Fruit fly (Drosophila melanogaster) whole organism, embryonic: ENCODE measurements around the gene idc.

ENCODE experiments used
- Abd-B ChIP-seq: fragments of 200-800 bp; sonication (Bioruptor generic); optimal IDR thresholded peaks from 2 replicates; lab custom pipeline; 2018; ENCODE audit warnings: missing biosample characterization, mild to moderate bottlenecking, missing genetic modification characterization, moderate library complexity
- Adf1 ChIP-seq: fragments of 200-800 bp; sonication (Bioruptor generic); IDR thresholded peaks from 2 replicates; pipeline ENCODE4 v1.3.6; 2022; ENCODE audit warnings: missing biosample characterization, missing genetic modification characterization
- Asciz ChIP-seq: fragments of 200-800 bp; sonication (Bioruptor generic); optimal IDR thresholded peaks from 2 replicates; lab custom pipeline; 2017; ENCODE audit warnings: missing biosample characterization, mild to moderate bottlenecking, missing genetic modification characterization, missing genetic modification reagents
- Atf6 ChIP-seq: fragments of 200-800 bp; sonication (Bioruptor generic); IDR thresholded peaks from 2 replicates; pipeline ENCODE4 v1.3.6; 2022; ENCODE audit warnings: missing biosample characterization, missing genetic modification characterization
- Blimp-1 ChIP-seq: fragments of 200-800 bp; sonication (Bioruptor generic); optimal IDR thresholded peaks from 3 replicates; lab custom pipeline; 2018; ENCODE audit warnings: missing biosample characterization, missing genetic modification characterization, mild to moderate bottlenecking, moderate library complexity, missing genetic modification reagents
- CG12104 ChIP-seq: fragments of 200-800 bp; sonication (Bioruptor generic); optimal IDR thresholded peaks from 3 replicates; lab custom pipeline; 2016; ENCODE audit warnings: missing biosample characterization, missing genetic modification characterization
- CG12155 ChIP-seq: fragments of 200-800 bp; sonication (Bioruptor generic); optimal IDR thresholded peaks from 3 replicates; lab custom pipeline; 2016; ENCODE audit warnings: missing biosample characterization, missing genetic modification characterization
- CG12659 ChIP-seq: fragments of 200-800 bp; sonication (Bioruptor generic); optimal IDR thresholded peaks from 3 replicates; lab custom pipeline; 2017; ENCODE audit warnings: mild to moderate bottlenecking, missing biosample characterization, missing genetic modification reagents, missing genetic modification characterization
- CG17328 ChIP-seq: fragments of 200-800 bp; sonication (Bioruptor generic); IDR thresholded peaks from 2 replicates; pipeline ENCODE4 v1.3.6; 2022; ENCODE audit warnings: missing biosample characterization, missing genetic modification characterization
- CG2199 ChIP-seq: fragments of 200-800 bp; sonication (Bioruptor generic); IDR thresholded peaks from 3 replicates; pipeline ENCODE4 v1.3.6; 2022; ENCODE audit warnings: missing biosample characterization, missing genetic modification characterization
- CG2202 ChIP-seq: fragments of 200-800 bp; sonication (Bioruptor generic); optimal IDR thresholded peaks from 2 replicates; lab custom pipeline; 2018; ENCODE audit warnings: missing biosample characterization, mild to moderate bottlenecking, missing genetic modification characterization
- CG2712 ChIP-seq: fragments of 200-800 bp; optimal IDR thresholded peaks from 3 replicates; lab custom pipeline; 2019; ENCODE audit warnings: missing biosample characterization, mild to moderate bottlenecking, missing genetic modification characterization, moderate library complexity
- CG30020 ChIP-seq: fragments of 200-800 bp; optimal IDR thresholded peaks from 2 replicates; lab custom pipeline; 2019; ENCODE audit warnings: missing biosample characterization, mild to moderate bottlenecking, missing genetic modification characterization, moderate library complexity
- CG31224 ChIP-seq: fragments of 200-800 bp; sonication (Bioruptor generic); IDR thresholded peaks from 2 replicates; pipeline ENCODE4 v1.3.6; 2022; ENCODE audit warnings: missing biosample characterization, missing genetic modification characterization
- CG4424 ChIP-seq: fragments of 200-800 bp; sonication (Bioruptor generic); optimal IDR thresholded peaks from 3 replicates; lab custom pipeline; 2016; ENCODE audit warnings: missing biosample characterization, missing genetic modification characterization
- CG8089 ChIP-seq: fragments of 200-800 bp; sonication (Bioruptor generic); optimal IDR thresholded peaks from 3 replicates; lab custom pipeline; 2016; ENCODE audit warnings: missing biosample characterization, missing genetic modification characterization
- Camta ChIP-seq: fragments of 200-800 bp; sonication (Bioruptor generic); optimal IDR thresholded peaks from 2 replicates; lab custom pipeline; 2016; ENCODE audit warnings: missing biosample characterization, missing genetic modification characterization
- Dad ChIP-seq: fragments of 200-800 bp; sonication (Bioruptor generic); optimal IDR thresholded peaks from 3 replicates; lab custom pipeline; 2016; ENCODE audit warnings: missing biosample characterization, missing genetic modification characterization
- Gsc ChIP-seq: fragments of 200-800 bp; sonication (Bioruptor generic); IDR thresholded peaks from 2 replicates; pipeline ENCODE4 v1.3.6; 2022; ENCODE audit warnings: missing biosample characterization, missing genetic modification characterization
- Hsf ChIP-seq: fragments of 200-800 bp; sonication (Bioruptor generic); optimal IDR thresholded peaks from 3 replicates; lab custom pipeline; 2016; ENCODE audit warnings: missing biosample characterization, missing genetic modification characterization
- Nf-YC ChIP-seq: fragments of 200-800 bp; optimal IDR thresholded peaks from 3 replicates; lab custom pipeline; 2019; ENCODE audit warnings: missing biosample characterization, mild to moderate bottlenecking, missing genetic modification characterization, moderate library complexity
- Rfx ChIP-seq: fragments of 200-800 bp; sonication (Bioruptor generic); IDR thresholded peaks from 2 replicates; pipeline ENCODE4 v1.3.6; 2022; ENCODE audit warnings: missing biosample characterization, missing genetic modification characterization
- Xrp1 ChIP-seq: fragments of 200-800 bp; sonication (Bioruptor generic); IDR thresholded peaks from 2 replicates; pipeline ENCODE4 v1.3.6; 2022; ENCODE audit warnings: missing biosample characterization, missing genetic modification characterization
- abd-A ChIP-seq: fragments of 200-800 bp; sonication (Bioruptor generic); optimal IDR thresholded peaks from 3 replicates; lab custom pipeline; 2019; ENCODE audit warnings: missing biosample characterization, mild to moderate bottlenecking, missing genetic modification characterization, moderate library complexity
- amos ChIP-seq: fragments of 200-800 bp; sonication (Bioruptor generic); IDR thresholded peaks from 2 replicates; pipeline ENCODE4 v1.3.6; 2022; ENCODE audit warnings: missing biosample characterization, missing genetic modification characterization; ENCODE audit not compliant: partially characterized antibody
- ara ChIP-seq: fragments of 200-800 bp; sonication (Bioruptor generic); IDR thresholded peaks from 2 replicates; pipeline ENCODE4 v1.3.6; 2022; ENCODE audit warnings: missing biosample characterization, missing genetic modification characterization
- az2 ChIP-seq: fragments of 200-800 bp; sonication (Bioruptor generic); optimal IDR thresholded peaks from 3 replicates; lab custom pipeline; 2016; ENCODE audit warnings: missing biosample characterization, missing genetic modification characterization
- cg ChIP-seq: fragments of 200-800 bp; sonication (Bioruptor generic); optimal IDR thresholded peaks from 3 replicates; lab custom pipeline; 2019; ENCODE audit warnings: missing biosample characterization, mild to moderate bottlenecking, missing genetic modification characterization, moderate library complexity
- chif ChIP-seq, 2 experiments: fragments of 200-800 bp; sonication (Bioruptor generic); optimal IDR thresholded peaks; 3 replicates each; lab custom pipeline; 2016; ENCODE audit warnings: missing biosample characterization in 2 of 2, missing genetic modification characterization in 2 of 2
- crol ChIP-seq: fragments of 200-800 bp; sonication (Bioruptor generic); IDR thresholded peaks from 2 replicates; pipeline ENCODE4 v1.3.6; 2022; ENCODE audit warnings: missing biosample characterization, missing genetic modification characterization
- disco-r ChIP-seq: fragments of 200-800 bp; sonication (Bioruptor generic); optimal IDR thresholded peaks from 2 replicates; lab custom pipeline; 2016; ENCODE audit warnings: missing biosample characterization, missing genetic modification characterization
- dpn ChIP-seq, 2 experiments: fragments of 200-800 bp; sonication (Bioruptor generic); optimal IDR thresholded peaks; 3 replicates each; lab custom pipeline; 2016; ENCODE audit warnings: missing biosample characterization in 2 of 2, missing genetic modification characterization in 2 of 2
- ems ChIP-seq: fragments of 200-800 bp; sonication (Bioruptor generic); optimal IDR thresholded peaks from 3 replicates; lab custom pipeline; 2016; ENCODE audit warnings: missing biosample characterization, missing genetic modification characterization
- exex ChIP-seq: fragments of 200-800 bp; sonication (Bioruptor generic); optimal IDR thresholded peaks from 4 replicates; lab custom pipeline; 2018; ENCODE audit warnings: missing biosample characterization, mild to moderate bottlenecking, missing genetic modification characterization, moderate library complexity
- fd3F ChIP-seq: fragments of 200-800 bp; sonication (Bioruptor generic); optimal IDR thresholded peaks from 2 replicates; lab custom pipeline; 2018; ENCODE audit warnings: missing biosample characterization, mild to moderate bottlenecking, missing genetic modification characterization, moderate library complexity
- ken ChIP-seq: fragments of 200-800 bp; sonication (Bioruptor generic); IDR thresholded peaks from 3 replicates; pipeline ENCODE4 v1.3.6; 2022; ENCODE audit warnings: missing biosample characterization, missing genetic modification characterization
- oc ChIP-seq: fragments of 200-800 bp; sonication (Bioruptor generic); optimal IDR thresholded peaks from 2 replicates; lab custom pipeline; 2018; ENCODE audit warnings: missing biosample characterization, mild to moderate bottlenecking, missing genetic modification characterization, moderate library complexity
- pzg ChIP-seq: fragments of 200-800 bp; sonication (Bioruptor generic); optimal IDR thresholded peaks from 3 replicates; lab custom pipeline; 2018; ENCODE audit warnings: missing biosample characterization, mild to moderate bottlenecking, missing genetic modification characterization, moderate library complexity
- ranshi ChIP-seq: fragments of 200-800 bp; sonication (Bioruptor generic); IDR thresholded peaks from 2 replicates; pipeline ENCODE4 v1.3.6; 2022; ENCODE audit warnings: missing biosample characterization, missing genetic modification characterization
- rib ChIP-seq: fragments of 200-800 bp; sonication (Bioruptor generic); IDR thresholded peaks from 2 replicates; pipeline ENCODE4 v1.3.6; 2022; ENCODE audit warnings: missing biosample characterization, missing genetic modification characterization
- run ChIP-seq: fragments of 200-800 bp; sonication (Bioruptor generic); optimal IDR thresholded peaks from 3 replicates; lab custom pipeline; 2018; ENCODE audit warnings: missing biosample characterization, mild to moderate bottlenecking, missing genetic modification characterization
- schlank ChIP-seq: fragments of 200-800 bp; sonication (Bioruptor generic); optimal IDR thresholded peaks from 2 replicates; lab custom pipeline; 2018; ENCODE audit warnings: missing biosample characterization, mild to moderate bottlenecking, missing genetic modification characterization
- sens ChIP-seq: fragments of 200-800 bp; sonication (Bioruptor generic); peaks from one replicate; lab custom pipeline; 2016; ENCODE audit warnings: missing biosample characterization, missing genetic modification characterization
- slp2 ChIP-seq: fragments of 200-800 bp; sonication (Bioruptor generic); optimal IDR thresholded peaks from 2 replicates; lab custom pipeline; 2016; ENCODE audit warnings: missing biosample characterization, missing genetic modification characterization
- sna ChIP-seq: fragments of 200-800 bp; sonication (Bioruptor generic); IDR thresholded peaks from 2 replicates; pipeline ENCODE4 v1.3.6; 2022; ENCODE audit warnings: missing biosample characterization, missing genetic modification characterization; ENCODE audit not compliant: partially characterized antibody
- sug ChIP-seq: fragments of 200-800 bp; optimal IDR thresholded peaks from 2 replicates; lab custom pipeline; 2019; ENCODE audit warnings: missing biosample characterization, mild to moderate bottlenecking, missing genetic modification characterization, moderate library complexity
- tin ChIP-seq: fragments of 200-800 bp; sonication (Bioruptor generic); optimal IDR thresholded peaks from 3 replicates; lab custom pipeline; 2016; ENCODE audit warnings: missing biosample characterization, missing genetic modification characterization
- tna ChIP-seq: fragments of 200-800 bp; sonication (Bioruptor generic); IDR thresholded peaks from 2 replicates; pipeline ENCODE4 v1.3.6; 2022; ENCODE audit warnings: missing biosample characterization, missing genetic modification characterization; ENCODE audit not compliant: partially characterized antibody
- tup ChIP-seq: fragments of 200-800 bp; sonication (Bioruptor generic); optimal IDR thresholded peaks from 2 replicates; lab custom pipeline; 2016; ENCODE audit warnings: missing biosample characterization, mild to moderate bottlenecking, missing genetic modification characterization, moderate library complexity
- unc-4 ChIP-seq: fragments of 200-800 bp; sonication (Bioruptor generic); IDR thresholded peaks from 2 replicates; pipeline ENCODE4 v1.3.6; 2022; ENCODE audit warnings: missing biosample characterization, missing genetic modification characterization; ENCODE audit not compliant: partially characterized antibody
- vfl ChIP-seq: fragments of 200-800 bp; sonication (Bioruptor generic); optimal IDR thresholded peaks from 2 replicates; lab custom pipeline; 2016; ENCODE audit warnings: missing biosample characterization, missing genetic modification characterization

The idc gene

DNA sequence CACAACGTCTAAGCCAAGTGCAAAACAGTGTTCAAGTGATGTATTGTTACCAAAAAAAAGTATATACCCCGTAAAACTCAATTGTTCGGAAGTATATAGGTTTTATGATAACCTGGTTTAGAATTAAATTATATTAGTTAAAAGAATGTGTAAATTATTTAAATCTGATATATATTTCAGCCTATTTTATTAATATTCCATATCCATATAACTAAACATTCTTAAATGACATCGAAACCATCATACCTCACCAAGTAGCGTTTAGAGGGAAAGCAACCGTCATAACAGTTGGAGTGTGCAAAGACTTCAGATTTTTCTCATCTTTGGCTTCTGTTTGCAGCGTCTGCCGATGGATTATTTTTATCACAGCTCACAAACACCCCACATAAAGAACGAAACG is 32.1 kb upstream of the idc start (continued):
- TF ChIP-seq dpn (GFP tag; optimal IDR thresholded peaks at IDR 0.05; lab: Kevin White, UChicago) (peak in 1 of 2 experiments; percentile 73), CG2199 (GFP tag; lab: Robert Waterston, UW) (no peak), CG8089 (no peak), sens (peak; percentile 79), abd-A (tag; lab: Kevin White, UChicago) (peak; percentile 30), fd3F (GFP tag; lab: Kevin White, UChicago) (peak; percentile 79), ken (GFP tag; lab: Robert Waterston, UW) (peak; percentile 45; the same call in 1 of the 3 replicates), run (tag; lab: Kevin White, UChicago) (peak; percentile 69), ranshi (GFP tag; lab: Robert Waterston, UW) (peak; percentile 83; the same call in 1 of the 2 replicates), oc (tag; lab: Kevin White, UChicago) (peak; percentile 85), Dad (GFP tag; lab: Kevin White, UChicago) (no peak), disco-r (GFP tag; lab: Kevin White, UChicago) (no peak), CG2202 (tag; lab: Kevin White, UChicago) (peak; percentile 60), tin (GFP tag; lab: Kevin White, UChicago) (peak; percentile 72), chif (GFP tag; optimal IDR thresholded peaks at IDR 0.05; lab: Kevin White, UChicago) (peak; percentile 13 to 23), Adf1 (GFP tag; lab: Robert Waterston, UW) (peak; percentile 11; the same call in 1 of the 2 replicates), slp2 (GFP tag; lab: Kevin White, UChicago) (no peak), CG4424 (GFP tag; lab: Kevin White, UChicago) (peak; percentile 67), Abd-B (GFP tag; lab: Kevin White, UChicago) (peak; percentile 70), rib (GFP tag; lab: Robert Waterston, UW) (0 out of 2 replicates have a peak, but pooled peaks have one; percentile 30), CG30020 (tag; lab: Kevin White, UChicago) (peak; percentile 36), ara (peak; percentile 86), exex (tag; lab: Kevin White, UChicago) (peak; percentile 39), tna (GFP tag; lab: Robert Waterston, UW) (no peak), Hsf (GFP tag; lab: Kevin White, UChicago) (peak; percentile 49), unc-4 (GFP tag; lab: Robert Waterston, UW) (no peak), sug (tag; lab: Kevin White, UChicago) (peak; percentile 69), Blimp-1 (GFP tag; lab: Kevin White, UChicago) (peak; percentile 88), CG2712 (tag; lab: Kevin White, UChicago) (peak; percentile 93), tup (no peak), CG12104 (peak; percentile 73), CG12659 (peak; percentile 80), Asciz (GFP tag; lab: Kevin White, UChicago) (peak; percentile 80), amos (GFP tag; lab: Robert Waterston, UW) (no peak), sna (GFP tag; lab: Robert Waterston, UW) (no peak), vfl (no peak), cg (GFP tag; lab: Kevin White, UChicago) (no peak), crol (peak; percentile 49; the same call in 1 of the 2 replicates), Nf-YC (tag; lab: Kevin White, UChicago) (peak; percentile 45), pzg (GFP tag; lab: Kevin White, UChicago) (no peak), ems (GFP tag; lab: Kevin White, UChicago) (peak; percentile 26), Camta (GFP tag; lab: Kevin White, UChicago) (no peak), Atf6 (GFP tag; lab: Robert Waterston, UW) (peak; percentile 81), schlank (peak; percentile 2), CG31224 (GFP tag; lab: Robert Waterston, UW) (peak; percentile 62), CG12155 (GFP tag; lab: Kevin White, UChicago) (peak; percentile 66), az2 (GFP tag; lab: Kevin White, UChicago) (peak; percentile 77), CG17328 (GFP tag; lab: Robert Waterston, UW) (peak; percentile 89), Gsc (GFP tag; lab: Robert Waterston, UW) (no peak), Xrp1 (peak; percentile 94), Rfx (GFP tag; lab: Robert Waterston, UW) (peak; percentile 77)
